Worm (Caenorhabditis elegans) whole organism, young adult: Measurements from ENCODE around the gene Y75B8A.13.

ENCODE experiments used
- B0261.1 ChIP-seq: sonication (generic microtip); optimal IDR thresholded peaks from 2 replicates; lab custom pipeline; 2016; ENCODE audit warnings: mild to moderate bottlenecking, missing genetic modification characterization, moderate library complexity, missing compliant biosample characterization
- C17E4.6 ChIP-seq: fragments of 200-800 bp; sonication (Bioruptor generic); IDR thresholded peaks from 2 replicates; pipeline ENCODE4 v1.3.6; 2022; ENCODE audit warnings: missing genetic modification reagents, missing genetic modification characterization, missing compliant biosample characterization
- D2030.7 ChIP-seq: fragments of 200-800 bp; sonication (Bioruptor generic); IDR thresholded peaks from 2 replicates; pipeline ENCODE4 v1.3.6; 2022; ENCODE audit warnings: missing genetic modification reagents, missing genetic modification characterization, missing compliant biosample characterization
- F22D6.2 ChIP-seq: sonication (generic microtip); optimal IDR thresholded peaks from 2 replicates; lab custom pipeline; 2016; ENCODE audit warnings: mild to moderate bottlenecking, missing genetic modification characterization, missing compliant biosample characterization
- Y56A3A.18 ChIP-seq: fragments of 200-800 bp; sonication (Bioruptor generic); IDR thresholded peaks from 2 replicates; pipeline ENCODE4 v1.3.6; 2022; ENCODE audit warnings: missing genetic modification reagents, missing genetic modification characterization, missing compliant biosample characterization
- athp-1 ChIP-seq: sonication (generic microtip); optimal IDR thresholded peaks from 2 replicates; lab custom pipeline; 2017; ENCODE audit warnings: mild to moderate bottlenecking, missing genetic modification characterization, missing compliant biosample characterization
- ceh-27 ChIP-seq: fragments of 200-800 bp; sonication (Bioruptor generic); optimal IDR thresholded peaks from 2 replicates; lab custom pipeline; 2018; ENCODE audit warnings: mild to moderate bottlenecking, missing genetic modification characterization, moderate library complexity, missing compliant biosample characterization
- ceh-58 ChIP-seq: fragments of 200-800 bp; sonication (Bioruptor generic); IDR thresholded peaks from 2 replicates; pipeline ENCODE4 v1.3.6; 2022; ENCODE audit warnings: missing genetic modification characterization, missing compliant biosample characterization
- die-1 ChIP-seq: sonication (generic microtip); optimal IDR thresholded peaks from 2 replicates; lab custom pipeline; 2016; ENCODE audit warnings: missing genotype, mild to moderate bottlenecking, missing genetic modification characterization, missing compliant biosample characterization
- efl-1 ChIP-seq: fragments of 150-350 bp; optimal IDR thresholded peaks from 2 replicates; lab custom pipeline; 2014; ENCODE audit warnings: missing biosample characterization, missing genetic modification reagents, missing genetic modification characterization
- egrh-3 ChIP-seq: fragments of 200-800 bp; sonication (Bioruptor generic); IDR thresholded peaks from 2 replicates; pipeline ENCODE4 v1.3.6; 2022; ENCODE audit warnings: missing genetic modification reagents, missing genetic modification characterization, missing compliant biosample characterization
- ekl-4 ChIP-seq: fragments of 200-800 bp; sonication (Bioruptor generic); IDR thresholded peaks from 2 replicates; pipeline ENCODE4 v1.3.6; 2022; ENCODE audit warnings: missing genetic modification reagents, missing genetic modification characterization, missing compliant biosample characterization
- ets-4 ChIP-seq: fragments of 200-800 bp; sonication (Bioruptor generic); optimal IDR thresholded peaks from 2 replicates; lab custom pipeline; 2018; ENCODE audit warnings: mild to moderate bottlenecking, missing genetic modification characterization, missing compliant biosample characterization
- hlh-12 ChIP-seq: sonication (generic microtip); optimal IDR thresholded peaks from 2 replicates; lab custom pipeline; 2016; ENCODE audit warnings: missing genetic modification characterization, missing compliant biosample characterization
- hrde-1 ChIP-seq: sonication (generic microtip); optimal IDR thresholded peaks from 2 replicates; lab custom pipeline; 2016; ENCODE audit warnings: missing genetic modification characterization, mild to moderate bottlenecking, missing compliant biosample characterization, moderate library complexity, missing genotype, missing genetic modification reagents, borderline replicate concordance
- hsf-1 ChIP-seq: fragments of 200-800 bp; sonication (Bioruptor generic); IDR thresholded peaks from 2 replicates; pipeline ENCODE4 v1.3.6; 2022; ENCODE audit warnings: missing genetic modification reagents, missing genetic modification characterization, missing compliant biosample characterization
- lin-26 ChIP-seq: fragments of 200-800 bp; sonication (Bioruptor generic); IDR thresholded peaks from 2 replicates; pipeline ENCODE4 v1.3.6; 2022; ENCODE audit warnings: missing genetic modification reagents, missing genetic modification characterization, missing compliant biosample characterization
- lsy-27 ChIP-seq: sonication (generic microtip); optimal IDR thresholded peaks from 2 replicates; lab custom pipeline; 2017; ENCODE audit warnings: missing genetic modification characterization, mild to moderate bottlenecking, missing compliant biosample characterization, antibody characterized with exemption, missing genotype, borderline replicate concordance; ENCODE audit not compliant: insufficient read depth
- mcd-1 ChIP-seq: fragments of 200-800 bp; sonication (Bioruptor generic); IDR thresholded peaks from 2 replicates; pipeline ENCODE4 v1.3.6; 2022; ENCODE audit warnings: missing genetic modification reagents, missing genetic modification characterization, missing compliant biosample characterization
- nfyb-1 ChIP-seq: fragments of 200-800 bp; sonication (Bioruptor generic); IDR thresholded peaks from 2 replicates; pipeline ENCODE4 v1.3.6; 2022; ENCODE audit warnings: missing genetic modification reagents, missing genetic modification characterization, missing compliant biosample characterization
- nhr-27 ChIP-seq: fragments of 200-800 bp; sonication (Bioruptor generic); optimal IDR thresholded peaks from 2 replicates; lab custom pipeline; 2018; ENCODE audit warnings: mild to moderate bottlenecking, missing genetic modification characterization, moderate library complexity, missing compliant biosample characterization
- pha-4 ChIP-seq: fragments of 150-350 bp; sonication (generic microtip); optimal IDR thresholded peaks from 2 replicates; lab custom pipeline; 2014; ENCODE audit warnings: missing biosample characterization, missing genetic modification reagents, missing genetic modification characterization
- rpc-1 ChIP-seq, 2 experiments: fragments of 150-350 bp in 1 of 2; sonication (generic microtip) in 1 of 2; optimal IDR thresholded peaks; 2 replicates each; lab custom pipeline; 2014 to 2018; ENCODE audit warnings: missing biosample characterization in 1 of 2, missing genetic modification characterization in 1 of 2, missing genetic modification reagents in 1 of 2, missing genotype in 1 of 2
- snpc-3.4 ChIP-seq: sonication (generic microtip); optimal IDR thresholded peaks from 2 replicates; lab custom pipeline; 2017; ENCODE audit warnings: missing genetic modification characterization, mild to moderate bottlenecking, missing compliant biosample characterization, antibody characterized with exemption, moderate library complexity, missing genotype, missing genetic modification reagents
- snpc-4 ChIP-seq, 5 experiments: fragments of 150-350 bp in 1 of 5; sonication (generic microtip) in 4 of 5; optimal IDR thresholded peaks; 2 replicates each; lab custom pipeline; 2014 to 2018; ENCODE audit warnings: missing genetic modification characterization in 5 of 5, missing biosample characterization in 3 of 5, antibody characterized with exemption in 2 of 5, mild to moderate bottlenecking in 2 of 5, missing compliant biosample characterization in 2 of 5, missing genotype in 2 of 5, moderate library complexity in 2 of 5, missing genetic modification reagents in 1 of 5
- tbp1 ChIP-seq: fragments of 200-800 bp; sonication (Bioruptor generic); optimal IDR thresholded peaks from 2 replicates; lab custom pipeline; 2018; ENCODE audit warnings: mild to moderate bottlenecking, missing genetic modification characterization, missing compliant biosample characterization
- unc-130 ChIP-seq: sonication (generic microtip); optimal IDR thresholded peaks from 2 replicates; lab custom pipeline; 2016; ENCODE audit warnings: missing genetic modification reagents, missing genetic modification characterization, missing compliant biosample characterization
- zfh-2 ChIP-seq: fragments of 200-800 bp; sonication (Bioruptor generic); conservative IDR thresholded peaks from 2 replicates; pipeline ENCODE4 v1.3.6; 2022; ENCODE audit warnings: missing genetic modification reagents, missing genetic modification characterization, missing compliant biosample characterization
- ztf-18 ChIP-seq: sonication (generic microtip); optimal IDR thresholded peaks from 2 replicates; lab custom pipeline; 2016; ENCODE audit warnings: missing genotype, mild to moderate bottlenecking, missing genetic modification characterization, missing compliant biosample characterization
- ztf-28 ChIP-seq: fragments of 200-800 bp; sonication (Bioruptor generic); IDR thresholded peaks from 2 replicates; pipeline ENCODE4 v1.3.6; 2022; ENCODE audit warnings: missing genetic modification reagents, missing genetic modification characterization, missing compliant biosample characterization

Gene Y75B8A.13

DNA sequence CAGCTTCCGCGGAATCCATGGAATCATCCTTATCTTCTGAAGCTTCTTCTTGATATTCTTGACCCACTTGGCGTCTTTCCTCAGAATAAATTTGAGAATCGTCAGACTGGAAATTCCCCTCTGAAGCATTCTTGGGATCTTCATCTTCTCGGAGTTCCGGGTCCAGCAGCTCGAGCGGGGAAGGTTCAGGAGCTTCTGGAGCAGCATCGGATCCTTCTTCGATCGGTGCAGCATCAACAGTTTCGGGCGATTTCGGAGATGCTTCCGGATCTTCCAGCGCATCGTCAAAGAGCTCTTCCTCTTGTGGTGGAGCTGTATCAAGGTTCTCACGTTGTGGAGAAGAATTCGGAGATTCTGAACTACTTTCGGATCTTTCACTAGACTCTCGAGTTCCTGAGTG lies 7.9 kb downstream of the Y75B8A.13 start:
- 0 out of 2 replicates have a peak, but pooled peaks have one; percentile 16 for TF ChIP-seq ceh-58
- TF ChIP-seq nhr-27 (tag; lab: Kevin White, UChicago), result no peak
- TF ChIP-seq snpc-4 (GFP tag; optimal IDR thresholded peaks at IDR 0.05; lab: Kevin White, UChicago), result no peak
- no peak for TF ChIP-seq snpc-4 (tag; optimal IDR thresholded peaks at IDR 0.05; lab: Kevin White, UChicago)

DNA sequence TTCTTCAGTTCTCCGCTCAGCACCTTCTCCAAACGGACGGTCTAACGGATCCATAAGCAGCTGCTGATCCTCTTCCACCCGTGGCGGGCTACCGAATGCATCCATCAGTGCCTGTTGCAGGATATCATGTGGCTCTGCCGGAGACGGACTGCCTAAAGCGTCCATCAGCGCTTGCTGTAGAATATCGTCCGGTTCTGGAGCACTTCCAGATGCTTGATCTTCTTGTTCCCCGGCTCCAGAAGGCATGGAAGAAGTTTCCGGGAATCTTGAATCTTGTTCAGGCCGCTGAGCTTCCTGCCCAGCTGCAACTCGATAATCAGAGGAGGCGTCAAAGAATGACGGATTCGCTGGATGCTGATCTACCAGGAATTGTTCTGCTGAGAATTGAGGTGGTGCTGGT lies 10.2 kb downstream of the Y75B8A.13 start:
- no peak for TF ChIP-seq ekl-4 (GFP tag; lab: Robert Waterston, UW)
- 0 out of 2 replicates have a peak, but pooled peaks have one; percentile 28 for TF ChIP-seq lin-26 (GFP tag; lab: Robert Waterston, UW)
- TF ChIP-seq hrde-1, result no peak
- peak; percentile 66 for TF ChIP-seq zfh-2 (GFP tag; lab: Robert Waterston, UW)

DNA sequence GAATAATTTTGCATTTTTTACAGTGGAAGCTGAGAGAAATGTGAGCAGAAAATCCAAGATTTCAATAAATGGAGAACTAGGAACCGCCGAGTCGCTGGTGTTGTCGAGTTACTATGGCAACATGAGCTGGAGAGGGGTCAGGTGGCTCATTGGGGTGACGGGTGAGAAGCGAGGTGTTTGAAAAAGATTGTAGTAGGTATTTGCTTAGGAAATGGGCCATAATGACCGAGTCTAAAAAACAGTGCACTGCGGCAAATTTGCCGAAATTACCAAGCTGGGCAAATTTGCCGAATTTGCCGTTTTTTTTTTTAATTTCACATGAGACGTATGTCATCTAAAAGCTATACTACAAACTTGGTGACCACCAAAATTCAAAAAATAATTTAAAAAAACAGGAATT lies 13.1 kb downstream of the Y75B8A.13 start, which contains the start of gene osm-12:
Gene osm-12, minus strand, starts transcription at position 101 of the 400 bp plus-strand sequence.
- TF ChIP-seq hsf-1, result no peak
- TF ChIP-seq ztf-28 (GFP tag; lab: Robert Waterston, UW), result no peak
- no peak for TF ChIP-seq Y56A3A.18
- TF ChIP-seq efl-1, result no peak
- no peak for TF ChIP-seq lsy-27 (tag; lab: Kevin White, UChicago)
- no peak for TF ChIP-seq athp-1 (tag; lab: Kevin White, UChicago)
- TF ChIP-seq unc-130 (GFP tag; lab: Kevin White, UChicago), result no peak
- TF ChIP-seq, all 124 proteins: peak for 0

DNA sequence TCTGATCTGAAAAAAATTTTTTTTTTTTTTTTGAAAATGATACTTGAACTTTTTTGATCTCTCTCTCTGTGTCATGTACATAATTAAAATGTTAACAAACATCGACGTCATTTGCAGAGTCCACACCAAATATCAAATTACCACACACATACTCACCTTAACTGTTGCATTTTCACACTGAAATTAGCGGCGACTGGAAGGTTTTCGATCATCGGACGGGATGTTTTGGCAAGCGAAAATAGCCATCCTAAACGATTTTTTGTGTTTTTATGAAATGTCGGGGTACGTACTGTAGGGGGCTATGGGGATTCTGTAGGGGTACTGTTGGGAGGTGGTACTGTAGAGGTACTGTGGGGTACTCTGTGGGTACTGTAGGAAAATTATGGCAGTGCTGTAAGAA lies 17.4 kb downstream of the Y75B8A.13 start:
- TF ChIP-seq ztf-18 (no peak), pha-4 (no peak), F22D6.2 (tag; lab: Kevin White, UChicago) (no peak), C17E4.6 (no peak), snpc-3.4 (no peak)
- TF ChIP-seq, all 124 proteins: peak for 0

DNA sequence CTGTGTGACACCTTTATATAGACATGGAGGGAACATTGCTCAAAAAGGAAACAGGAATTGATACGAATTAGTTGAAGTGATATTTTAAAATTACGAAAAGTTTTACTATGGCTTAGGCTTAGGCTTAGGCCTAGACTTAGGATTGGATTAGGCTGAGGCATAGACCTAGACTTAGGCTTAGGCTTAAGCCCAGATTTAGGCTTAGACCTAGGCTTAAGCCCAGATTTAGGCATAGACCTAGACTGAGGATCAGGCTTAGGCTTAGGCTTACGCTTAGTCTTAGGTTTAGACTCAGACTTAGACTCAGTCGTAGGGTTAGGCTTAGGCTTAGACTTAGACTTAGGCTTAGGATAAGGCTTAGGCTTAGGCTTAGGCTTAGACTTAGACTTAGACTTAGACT lies 19.5 kb downstream of the Y75B8A.13 start:
- TF ChIP-seq ceh-27 (GFP tag; lab: Kevin White, UChicago) (no peak), pha-4 (no peak)

DNA sequence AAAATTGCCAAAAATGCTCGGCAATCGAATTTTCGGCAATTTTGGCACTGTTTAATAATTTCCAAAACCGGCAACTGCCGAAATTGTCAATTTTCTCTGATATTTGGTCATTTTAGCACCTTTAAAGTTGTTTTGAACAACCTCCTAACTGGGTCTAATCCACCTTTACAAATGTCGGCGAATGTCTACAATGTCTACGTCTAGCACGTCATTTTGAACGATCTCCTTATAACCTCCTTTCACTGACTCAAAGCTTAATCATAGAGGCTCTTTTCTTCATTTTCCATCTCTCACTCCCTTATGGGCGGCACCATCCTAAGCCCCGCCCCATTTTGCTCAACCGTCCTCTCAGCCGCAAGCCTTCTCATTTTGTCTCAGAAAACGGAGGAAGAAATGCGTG lies 21.3 kb downstream of the Y75B8A.13 start, which contains the start of gene Y75B8A.44:
Gene Y75B8A.44, plus strand, starts transcription at position 301 of the 400 bp plus-strand sequence.
- TF ChIP-seq die-1 (no peak), ets-4 (GFP tag; lab: Kevin White, UChicago) (no peak), egrh-3 (GFP tag; lab: Robert Waterston, UW) (no peak), zfh-2 (GFP tag; lab: Robert Waterston, UW) (no peak), hlh-12 (tag; lab: Kevin White, UChicago) (no peak), mcd-1 (no peak)

DNA sequence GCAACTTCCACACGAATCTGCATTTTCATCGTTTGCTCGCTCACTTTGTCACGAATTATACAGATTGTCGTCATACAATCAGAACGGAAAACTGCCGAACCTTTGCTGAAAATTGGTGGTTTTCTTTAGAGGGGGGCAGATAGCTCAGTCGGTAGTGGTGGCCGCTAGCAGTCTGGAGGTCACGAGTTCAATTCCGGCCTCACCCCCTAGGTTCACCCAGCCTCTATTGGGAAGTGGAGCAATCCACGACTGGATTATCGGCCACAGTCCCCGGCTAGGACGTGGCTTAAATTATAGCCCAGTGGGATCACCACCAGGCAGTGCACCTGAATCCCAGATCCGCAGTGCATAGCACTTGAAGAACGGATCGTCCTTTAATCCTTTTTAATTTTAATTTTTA lies 22.9 kb downstream of the Y75B8A.13 start:
- 0 out of 2 replicates have a peak, but pooled peaks have one; percentile 67 for TF ChIP-seq lin-26 (GFP tag; lab: Robert Waterston, UW)
- TF ChIP-seq rpc-1 (optimal IDR thresholded peaks at IDR 0.05; lab: Kevin White, UChicago), result peak; percentile 9
- TF ChIP-seq rpc-1 (tag; optimal IDR thresholded peaks at IDR 0.05; lab: Kevin White, UChicago), result peak; percentile 68
- TF ChIP-seq B0261.1 (tag; lab: Kevin White, UChicago), result peak; percentile 46
- TF ChIP-seq nfyb-1, result 0 out of 2 replicates have a peak, but pooled peaks have one; percentile 55
- peak; percentile 76 for TF ChIP-seq tbp1 (GFP tag; lab: Kevin White, UChicago)
- TF ChIP-seq D2030.7 (GFP tag; lab: Robert Waterston, UW), result peak; percentile 27; the same call in 1 of the 2 replicates
